Worm (Caenorhabditis elegans) whole organism, early embryonic: ENCODE results near the gene ears-2.
A peak's percentile ranks its signal among the peaks of the same experiment; 100 is the strongest.

Experiments used
- B0310.2 ChIP-seq: sonication (generic microtip); optimal IDR thresholded peaks from 2 replicates; lab custom pipeline; 2016; ENCODE audit warnings: mild to moderate bottlenecking, missing genetic modification characterization, missing compliant biosample characterization
- F13C5.2 ChIP-seq: sonication (generic microtip); optimal IDR thresholded peaks from 2 replicates; lab custom pipeline; 2017; ENCODE audit warnings: mild to moderate bottlenecking, missing genetic modification characterization, inconsistent platforms, missing compliant biosample characterization
- aly-1 ChIP-seq: sonication (generic microtip); optimal IDR thresholded peaks from 2 replicates; lab custom pipeline; 2016; ENCODE audit warnings: missing genetic modification characterization, missing compliant biosample characterization
- ama-1 ChIP-seq: fragments of 150-350 bp; optimal IDR thresholded peaks from 2 replicates; lab custom pipeline; 2014
- ceh-13 ChIP-seq: fragments of 200-800 bp; sonication (Bioruptor generic); optimal IDR thresholded peaks from 2 replicates; lab custom pipeline; 2018; ENCODE audit warnings: mild to moderate bottlenecking, missing genetic modification characterization, missing compliant biosample characterization
- ceh-36 ChIP-seq: sonication (generic microtip); optimal IDR thresholded peaks from 2 replicates; lab custom pipeline; 2016; ENCODE audit warnings: missing genetic modification characterization, inconsistent platforms, missing compliant biosample characterization
- ets-7 ChIP-seq: sonication (generic microtip); optimal IDR thresholded peaks from 2 replicates; lab custom pipeline; 2016; ENCODE audit warnings: missing genotype, missing genetic modification characterization, missing compliant biosample characterization
- flt-1 ChIP-seq: fragments of 200-800 bp; sonication (Bioruptor generic); IDR thresholded peaks from 2 replicates; pipeline ENCODE4 v1.3.6; 2022; ENCODE audit warnings: missing genetic modification characterization, missing compliant biosample characterization
- hmbx-1 ChIP-seq: sonication (generic microtip); optimal IDR thresholded peaks from 2 replicates; lab custom pipeline; 2016; ENCODE audit warnings: mild to moderate bottlenecking, missing genetic modification characterization, missing compliant biosample characterization
- hmg-4 ChIP-seq: fragments of 200-800 bp; sonication (Bioruptor generic); optimal IDR thresholded peaks from 2 replicates; lab custom pipeline; 2018; ENCODE audit warnings: mild to moderate bottlenecking, missing genetic modification characterization, missing compliant biosample characterization
- hnd-1 ChIP-seq: sonication (generic microtip); optimal IDR thresholded peaks from 2 replicates; lab custom pipeline; 2016; ENCODE audit warnings: missing genetic modification characterization, missing compliant biosample characterization
- pes-1 ChIP-seq: fragments of 200-800 bp; sonication (Bioruptor generic); IDR thresholded peaks from 2 replicates; pipeline ENCODE4 v1.3.6; 2022; ENCODE audit warnings: missing genetic modification reagents, missing genetic modification characterization, missing compliant biosample characterization
- scrt-1 ChIP-seq: fragments of 200-800 bp; sonication (Bioruptor generic); IDR thresholded peaks from 2 replicates; pipeline ENCODE4 v1.3.6; 2022; ENCODE audit warnings: missing genetic modification characterization, missing compliant biosample characterization
- sea-1 ChIP-seq: fragments of 200-800 bp; sonication (Bioruptor generic); conservative IDR thresholded peaks from 2 replicates; pipeline ENCODE4 v1.3.6; 2022; ENCODE audit warnings: missing genetic modification characterization, missing compliant biosample characterization
- tbx-11 ChIP-seq: fragments of 200-800 bp; sonication (Bioruptor generic); IDR thresholded peaks from 2 replicates; pipeline ENCODE4 v1.3.6; 2022; ENCODE audit warnings: missing genetic modification characterization, missing compliant biosample characterization
- tbx-37 ChIP-seq: fragments of 200-800 bp; sonication (Bioruptor generic); conservative IDR thresholded peaks from 2 replicates; pipeline ENCODE4 v1.3.6; 2022; ENCODE audit warnings: missing genetic modification reagents, missing genetic modification characterization, missing compliant biosample characterization
- tra-4 ChIP-seq: sonication (generic microtip); optimal IDR thresholded peaks from 2 replicates; lab custom pipeline; 2017; ENCODE audit warnings: missing genetic modification characterization, missing compliant biosample characterization

ears-2 gene

ce11 chrIV:390279-390678 lies at the start of gene ears-2, which contains the start of gene uncp-18:
ears-2 (minus strand) TSS chrIV:390468.
uncp-18 (plus strand) TSS chrIV:390560.
- peak; percentile 95 for TF ChIP-seq hnd-1 (tag; lab: Kevin White, UChicago)
- peak; percentile 95 for TF ChIP-seq tbx-11 (GFP tag; lab: Robert Waterston, UW)
- TF ChIP-seq pes-1 (GFP tag; lab: Robert Waterston, UW) = peak; percentile 97
- TF ChIP-seq flt-1 (GFP tag; lab: Robert Waterston, UW) = peak; percentile 88
- TF ChIP-seq sea-1 (GFP tag; lab: Robert Waterston, UW) = peak; percentile 99
- peak; percentile 85 for TF ChIP-seq ets-7 (tag; lab: Kevin White, UChicago)
- peak; percentile 92 for TF ChIP-seq B0310.2 (tag; lab: Kevin White, UChicago)
- peak; percentile 91 for TF ChIP-seq hmbx-1 (tag; lab: Kevin White, UChicago)
- peak; percentile 94 for TF ChIP-seq scrt-1 (GFP tag; lab: Robert Waterston, UW)
- TF ChIP-seq tra-4 (tag; lab: Kevin White, UChicago) = peak; percentile 92
- TF ChIP-seq ceh-36 (tag; lab: Kevin White, UChicago) = peak; percentile 95
- TF ChIP-seq tbx-37 (GFP tag; lab: Robert Waterston, UW) = peak; percentile 97
- TF ChIP-seq aly-1 (tag; lab: Kevin White, UChicago) = peak; percentile 88
- peak; percentile 99 for TF ChIP-seq F13C5.2 (tag; lab: Kevin White, UChicago)
- TF ChIP-seq hmg-4 (GFP tag; lab: Kevin White, UChicago) = peak; percentile 99
- peak; percentile 97 for TF ChIP-seq ceh-13
- no peak for TF ChIP-seq ama-1

DNA sequence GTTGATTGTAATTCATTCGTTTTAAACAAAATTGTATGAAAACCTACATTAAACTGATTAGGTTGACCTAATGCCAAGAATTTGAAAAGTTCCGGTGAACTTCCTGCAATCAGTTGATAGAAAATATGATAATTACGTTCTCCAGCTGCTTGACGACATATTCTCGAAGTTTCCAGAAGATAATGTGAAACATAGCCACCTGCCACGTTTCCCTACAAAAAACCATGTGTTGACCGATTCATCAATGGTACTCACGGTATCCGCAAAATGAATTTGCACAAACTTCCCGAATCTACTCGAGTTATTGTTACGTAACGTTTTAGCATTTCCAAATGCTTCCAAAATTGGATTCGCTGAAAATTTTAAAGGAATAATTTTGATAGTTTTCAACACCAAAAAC lies 48.1 kb upstream of the ears-2 start:
- TF ChIP-seq tra-4 (tag; lab: Kevin White, UChicago) (no peak), tbx-11 (GFP tag; lab: Robert Waterston, UW) (no peak)

- TF ChIP-seq ceh-13 (no peak), pes-1 (GFP tag; lab: Robert Waterston, UW) (no peak), flt-1 (GFP tag; lab: Robert Waterston, UW) (no peak), B0310.2 (tag; lab: Kevin White, UChicago) (no peak), hmg-4 (GFP tag; lab: Kevin White, UChicago) (no peak), aly-1 (tag; lab: Kevin White, UChicago) (no peak), sea-1 (GFP tag; lab: Robert Waterston, UW) (no peak), F13C5.2 (tag; lab: Kevin White, UChicago) (no peak), ama-1 (no peak), tbx-11 (GFP tag; lab: Robert Waterston, UW) (no peak), tbx-37 (GFP tag; lab: Robert Waterston, UW) (no peak), hmbx-1 (tag; lab: Kevin White, UChicago) (no peak), scrt-1 (GFP tag; lab: Robert Waterston, UW) (no peak)
Measured at ce11 chrIV:428869-429268, 38.6 kb upstream of the ears-2 start, which contains the start of gene Y66H1A.5. Y66H1A.5 (minus strand) TSS chrIV:429133.

DNA sequence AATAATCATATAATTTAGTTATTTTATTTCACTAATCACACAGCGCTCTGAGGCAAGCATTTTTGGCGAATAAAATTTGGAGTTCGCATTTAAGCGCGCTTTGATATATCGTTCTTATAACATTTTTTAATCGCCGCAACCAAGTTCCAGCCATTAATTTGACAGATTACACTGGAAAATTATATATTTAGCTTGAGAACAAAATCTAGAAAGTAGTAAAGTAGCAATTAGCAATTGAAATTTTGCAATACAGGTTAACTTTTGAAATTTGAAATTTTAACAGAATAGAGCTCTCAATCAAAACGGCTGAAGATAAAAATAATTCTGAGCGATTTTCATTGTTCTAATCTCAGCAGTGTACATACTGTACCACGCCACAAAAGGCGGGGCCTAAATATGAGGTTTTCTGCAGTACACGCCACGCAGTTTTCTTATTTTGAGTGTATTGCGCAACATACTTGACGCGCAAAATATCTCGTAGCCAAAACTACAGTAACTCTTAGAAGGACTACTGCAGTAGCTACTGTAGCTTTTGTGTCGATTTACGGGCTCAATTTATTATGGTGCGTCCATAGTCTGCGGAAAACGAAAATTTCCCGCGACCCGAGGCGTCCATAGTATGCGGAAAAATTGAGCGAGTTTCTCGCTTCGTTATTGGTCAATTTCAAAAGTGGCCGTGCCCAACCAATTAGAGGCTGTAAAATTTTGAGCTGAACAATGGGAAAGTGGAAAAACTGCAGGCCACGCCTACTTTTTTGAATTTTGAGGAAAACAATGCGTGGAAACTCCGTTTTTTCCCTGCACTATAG lies 37.0 kb upstream of the ears-2 start:
- no peak for TF ChIP-seq scrt-1 (GFP tag; lab: Robert Waterston, UW)
- 0 out of 2 replicates have a peak, but pooled peaks have one; percentile 17 for TF ChIP-seq pes-1 (GFP tag; lab: Robert Waterston, UW)

ce11 chrIV:426597-426996 lies 36.3 kb upstream of the ears-2 start:
- no peak for TF ChIP-seq hnd-1 (tag; lab: Kevin White, UChicago)
- no peak for TF ChIP-seq pes-1 (GFP tag; lab: Robert Waterston, UW)
- no peak for TF ChIP-seq B0310.2 (tag; lab: Kevin White, UChicago)
- no peak for TF ChIP-seq ceh-36 (tag; lab: Kevin White, UChicago)

DNA sequence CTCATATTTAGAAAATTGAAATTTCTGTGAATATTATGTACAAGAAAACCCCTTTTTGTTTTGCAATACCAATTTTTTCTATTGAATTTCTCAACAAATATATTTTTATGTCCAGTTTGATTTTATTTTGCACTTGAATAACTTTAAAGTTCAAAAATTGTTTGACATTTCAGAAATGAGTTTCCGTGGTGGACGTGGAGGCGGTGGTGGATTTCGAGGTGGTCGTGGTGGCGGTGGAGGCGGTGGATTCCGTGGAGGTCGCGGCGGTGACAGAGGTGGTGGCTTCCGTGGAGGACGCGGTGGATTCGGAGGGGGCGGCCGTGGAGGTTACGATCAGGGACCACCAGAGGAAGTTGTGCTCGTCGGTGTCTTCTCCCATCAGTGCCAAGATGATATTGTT lies 35.7 kb upstream of the ears-2 start, which contains the start of gene garr-1:
garr-1 (plus strand) TSS at position 174 of the 400 bp plus-strand sequence.
- TF ChIP-seq ceh-36 (tag; lab: Kevin White, UChicago) (no peak), ceh-13 (no peak), pes-1 (GFP tag; lab: Robert Waterston, UW) (no peak), tbx-11 (GFP tag; lab: Robert Waterston, UW) (no peak), hnd-1 (tag; lab: Kevin White, UChicago) (no peak), aly-1 (tag; lab: Kevin White, UChicago) (no peak), hmbx-1 (tag; lab: Kevin White, UChicago) (no peak)

DNA sequence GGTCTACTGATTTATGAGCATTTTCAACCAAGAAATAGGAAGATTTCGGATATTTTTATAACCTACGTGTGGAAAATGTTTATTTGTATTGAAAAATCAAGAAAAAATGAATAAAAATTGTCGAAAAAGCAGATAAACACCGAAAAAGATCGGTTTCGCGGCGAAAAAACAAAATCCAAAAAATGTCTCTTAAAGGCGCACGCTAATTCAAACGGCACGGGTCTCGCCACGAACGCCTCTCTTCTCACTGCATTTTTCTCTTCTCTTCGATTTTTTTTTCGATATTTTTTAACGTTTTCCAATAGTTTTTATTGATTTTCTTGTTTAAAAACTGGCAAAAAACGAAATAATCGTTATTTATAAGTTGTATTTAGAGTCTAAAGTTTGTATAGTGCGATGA lies 35.3 kb upstream of the ears-2 start:
- TF ChIP-seq pes-1 (GFP tag; lab: Robert Waterston, UW) = no peak
- TF ChIP-seq ceh-13 = no peak
- no peak for TF ChIP-seq hmg-4 (GFP tag; lab: Kevin White, UChicago)
- no peak for TF ChIP-seq hnd-1 (tag; lab: Kevin White, UChicago)
- TF ChIP-seq ceh-36 (tag; lab: Kevin White, UChicago) = no peak
- TF ChIP-seq B0310.2 (tag; lab: Kevin White, UChicago) = no peak
- no peak for TF ChIP-seq tbx-37 (GFP tag; lab: Robert Waterston, UW)
- TF ChIP-seq ama-1 = no peak
- TF ChIP-seq sea-1 (GFP tag; lab: Robert Waterston, UW) = no peak
- no peak for TF ChIP-seq hmbx-1 (tag; lab: Kevin White, UChicago)
- TF ChIP-seq aly-1 (tag; lab: Kevin White, UChicago) = no peak
- no peak for TF ChIP-seq F13C5.2 (tag; lab: Kevin White, UChicago)
- TF ChIP-seq flt-1 (GFP tag; lab: Robert Waterston, UW) = no peak
- no peak for TF ChIP-seq scrt-1 (GFP tag; lab: Robert Waterston, UW)
- TF ChIP-seq tra-4 (tag; lab: Kevin White, UChicago) = no peak
- TF ChIP-seq ets-7 (tag; lab: Kevin White, UChicago) = no peak
- no peak for TF ChIP-seq tbx-11 (GFP tag; lab: Robert Waterston, UW)
